Fruit fly (Drosophila melanogaster) whole organism, embryonic: ENCODE results near the gene Syt1.

Source experiments
- Bgb ChIP-seq: fragments of 200-800 bp; sonication (Bioruptor generic); IDR thresholded peaks from 2 replicates; pipeline ENCODE4 v1.3.6; 2022; ENCODE audit warnings: missing biosample characterization, missing genetic modification characterization; ENCODE audit not compliant: partially characterized antibody
- C15 ChIP-seq: fragments of 200-800 bp; sonication (Bioruptor generic); IDR thresholded peaks from 3 replicates; pipeline ENCODE4 v1.3.6; 2022; ENCODE audit warnings: missing biosample characterization, missing genetic modification characterization
- CG10274 ChIP-seq: fragments of 200-800 bp; sonication (Bioruptor generic); optimal IDR thresholded peaks from 3 replicates; lab custom pipeline; 2017; ENCODE audit warnings: missing biosample characterization, mild to moderate bottlenecking, missing genetic modification characterization
- CG10366 ChIP-seq: fragments of 200-800 bp; sonication (Bioruptor generic); IDR thresholded peaks from 2 replicates; pipeline ENCODE4 v1.3.6; 2022; ENCODE audit warnings: missing biosample characterization, missing genetic modification characterization
- CG10431 ChIP-seq: fragments of 200-800 bp; sonication (Bioruptor generic); optimal IDR thresholded peaks from 3 replicates; lab custom pipeline; 2018; ENCODE audit warnings: missing biosample characterization, mild to moderate bottlenecking, missing genetic modification characterization
- CG11085 ChIP-seq: fragments of 200-800 bp; sonication (Bioruptor generic); IDR thresholded peaks from 2 replicates; pipeline ENCODE4 v1.3.6; 2022; ENCODE audit warnings: missing biosample characterization, missing genetic modification characterization
- CG11695 ChIP-seq: fragments of 200-800 bp; sonication (Bioruptor generic); IDR thresholded peaks from 3 replicates; pipeline ENCODE4 v1.3.6; 2022; ENCODE audit warnings: missing biosample characterization, missing genetic modification characterization
- CG13296 ChIP-seq: fragments of 200-800 bp; sonication (Bioruptor generic); optimal IDR thresholded peaks from 3 replicates; lab custom pipeline; 2018; ENCODE audit warnings: missing biosample characterization, mild to moderate bottlenecking, missing genetic modification characterization
- CG13775 ChIP-seq: fragments of 200-800 bp; sonication (Bioruptor generic); optimal IDR thresholded peaks from 3 replicates; lab custom pipeline; 2017; ENCODE audit warnings: missing biosample characterization, mild to moderate bottlenecking, missing genetic modification characterization
- CG15269 ChIP-seq: fragments of 200-800 bp; sonication (Bioruptor generic); optimal IDR thresholded peaks from 2 replicates; lab custom pipeline; 2018; ENCODE audit warnings: missing biosample characterization, mild to moderate bottlenecking, missing genetic modification characterization, moderate library complexity
- CG1602 ChIP-seq: fragments of 200-800 bp; sonication (Bioruptor generic); optimal IDR thresholded peaks from 3 replicates; lab custom pipeline; 2016; ENCODE audit warnings: missing biosample characterization, missing genetic modification characterization
- CG16813 ChIP-seq: fragments of 200-800 bp; sonication (Bioruptor generic); IDR thresholded peaks from 3 replicates; pipeline ENCODE4 v1.3.6; 2022; ENCODE audit warnings: missing biosample characterization, missing genetic modification characterization; ENCODE audit not compliant: partially characterized antibody
- CG32767 ChIP-seq: fragments of 200-800 bp; sonication (Bioruptor generic); IDR thresholded peaks from 2 replicates; pipeline ENCODE4 v1.3.6; 2022; ENCODE audit warnings: missing biosample characterization, missing genetic modification characterization
- CG4404 ChIP-seq: fragments of 200-800 bp; sonication (Bioruptor generic); IDR thresholded peaks from 2 replicates; pipeline ENCODE4 v1.3.6; 2022; ENCODE audit warnings: missing biosample characterization, missing genetic modification characterization
- CG4424 ChIP-seq: fragments of 200-800 bp; sonication (Bioruptor generic); optimal IDR thresholded peaks from 3 replicates; lab custom pipeline; 2016; ENCODE audit warnings: missing biosample characterization, missing genetic modification characterization
- CG7271 ChIP-seq: fragments of 200-800 bp; sonication (Bioruptor generic); optimal IDR thresholded peaks from 2 replicates; lab custom pipeline; 2018; ENCODE audit warnings: missing biosample characterization, mild to moderate bottlenecking, missing genetic modification characterization, moderate library complexity
- CG7357 ChIP-seq: fragments of 200-800 bp; sonication (Bioruptor generic); IDR thresholded peaks from 3 replicates; pipeline ENCODE4 v1.3.6; 2022; ENCODE audit warnings: missing biosample characterization, missing genetic modification characterization
- CG7928 ChIP-seq: fragments of 200-800 bp; sonication (Bioruptor generic); optimal IDR thresholded peaks from 2 replicates; lab custom pipeline; 2017; ENCODE audit warnings: missing biosample characterization, mild to moderate bottlenecking, missing genetic modification characterization
- Chrac-16 ChIP-seq: fragments of 200-800 bp; sonication (Bioruptor generic); optimal IDR thresholded peaks from 3 replicates; lab custom pipeline; 2016; ENCODE audit warnings: missing biosample characterization, missing genetic modification characterization
- D19A ChIP-seq: fragments of 200-800 bp; optimal IDR thresholded peaks from 3 replicates; lab custom pipeline; 2019; ENCODE audit warnings: missing biosample characterization, mild to moderate bottlenecking, missing genetic modification characterization, moderate library complexity
- Dad ChIP-seq: fragments of 200-800 bp; sonication (Bioruptor generic); optimal IDR thresholded peaks from 3 replicates; lab custom pipeline; 2016; ENCODE audit warnings: missing biosample characterization, missing genetic modification characterization
- Dbx ChIP-seq: fragments of 200-800 bp; sonication (Bioruptor generic); IDR thresholded peaks from 3 replicates; pipeline ENCODE4 v1.3.6; 2022; ENCODE audit warnings: missing biosample characterization, missing genetic modification characterization
- Fer1 ChIP-seq: fragments of 200-800 bp; sonication (Bioruptor generic); optimal IDR thresholded peaks from 2 replicates; lab custom pipeline; 2017; ENCODE audit warnings: missing biosample characterization, mild to moderate bottlenecking, missing genetic modification characterization
- HLHmδ ChIP-seq: fragments of 200-800 bp; sonication (Bioruptor generic); optimal IDR thresholded peaks from 2 replicates; lab custom pipeline; 2018; ENCODE audit warnings: missing biosample characterization, mild to moderate bottlenecking, missing genetic modification characterization, moderate library complexity
- HmgZ ChIP-seq: fragments of 200-800 bp; sonication (Bioruptor generic); optimal IDR thresholded peaks from 2 replicates; lab custom pipeline; 2018; ENCODE audit warnings: missing biosample characterization, mild to moderate bottlenecking, missing genetic modification characterization
- Lim3 ChIP-seq: fragments of 200-800 bp; sonication (Bioruptor generic); IDR thresholded peaks from 2 replicates; pipeline ENCODE4 v1.3.6; 2022; ENCODE audit warnings: missing biosample characterization, missing genetic modification characterization
- Meics ChIP-seq: fragments of 200-800 bp; sonication (Bioruptor generic); optimal IDR thresholded peaks from 2 replicates; lab custom pipeline; 2017; ENCODE audit warnings: missing biosample characterization, mild to moderate bottlenecking, missing genetic modification characterization
- Neu2 ChIP-seq: fragments of 200-800 bp; sonication (Bioruptor generic); optimal IDR thresholded peaks from 3 replicates; lab custom pipeline; 2016; ENCODE audit warnings: missing biosample characterization, missing genetic modification characterization, borderline replicate concordance
- NfI ChIP-seq: fragments of 200-800 bp; sonication (Bioruptor generic); optimal IDR thresholded peaks from 3 replicates; lab custom pipeline; 2018; ENCODE audit warnings: missing biosample characterization, mild to moderate bottlenecking, missing genetic modification characterization, moderate library complexity
- Poxn ChIP-seq: fragments of 200-800 bp; sonication (Bioruptor generic); IDR thresholded peaks from 2 replicates; pipeline ENCODE4 v1.3.6; 2022; ENCODE audit warnings: missing biosample characterization, missing genetic modification characterization
- Rfx ChIP-seq: fragments of 200-800 bp; sonication (Bioruptor generic); IDR thresholded peaks from 2 replicates; pipeline ENCODE4 v1.3.6; 2022; ENCODE audit warnings: missing biosample characterization, missing genetic modification characterization
- Usf ChIP-seq: fragments of 200-800 bp; sonication (Bioruptor generic); optimal IDR thresholded peaks from 2 replicates; lab custom pipeline; 2017; ENCODE audit warnings: missing genotype, missing biosample characterization, missing genetic modification characterization
- ab ChIP-seq: fragments of 200-800 bp; sonication (Bioruptor generic); optimal IDR thresholded peaks from 2 replicates; lab custom pipeline; 2016; ENCODE audit warnings: missing biosample characterization, missing genetic modification characterization
- abd-A ChIP-seq: fragments of 200-800 bp; sonication (Bioruptor generic); optimal IDR thresholded peaks from 3 replicates; lab custom pipeline; 2019; ENCODE audit warnings: missing biosample characterization, mild to moderate bottlenecking, missing genetic modification characterization, moderate library complexity
- dmrt99B ChIP-seq: fragments of 200-800 bp; sonication (Bioruptor generic); optimal IDR thresholded peaks from 2 replicates; lab custom pipeline; 2018; ENCODE audit warnings: missing biosample characterization, mild to moderate bottlenecking, missing genetic modification characterization, moderate library complexity
- en ChIP-seq: fragments of 200-800 bp; sonication (Bioruptor generic); optimal IDR thresholded peaks from 2 replicates; lab custom pipeline; 2016; ENCODE audit warnings: missing biosample characterization, missing genetic modification characterization
- gfzf ChIP-seq: fragments of 200-800 bp; sonication (Bioruptor generic); optimal IDR thresholded peaks from 2 replicates; lab custom pipeline; 2016; ENCODE audit warnings: missing biosample characterization, mild to moderate bottlenecking, missing genetic modification characterization, moderate library complexity
- grn ChIP-seq: fragments of 200-800 bp; sonication (Bioruptor generic); optimal IDR thresholded peaks from 3 replicates; lab custom pipeline; 2017; ENCODE audit warnings: missing biosample characterization, missing genetic modification characterization
- gt ChIP-seq: fragments of 200-800 bp; sonication (Bioruptor generic); IDR thresholded peaks from 2 replicates; pipeline ENCODE4 v1.3.6; 2022; ENCODE audit warnings: missing biosample characterization, missing genetic modification characterization
- lola ChIP-seq, 3 experiments: fragments of >200 bp in 2 of 3; fragments of 200-800 bp in 1 of 3; sonication (Bioruptor generic) in 1 of 3; optimal IDR thresholded peaks; 2 replicates each; lab custom pipeline; 2017 to 2019; ENCODE audit warnings: missing biosample characterization in 3 of 3, missing genetic modification characterization in 3 of 3, mild to moderate bottlenecking in 1 of 3, moderate library complexity in 1 of 3
- otp ChIP-seq: fragments of 200-800 bp; sonication (Bioruptor generic); IDR thresholded peaks from 3 replicates; pipeline ENCODE4, ENCODE4 v1.3.6; 2022; ENCODE audit warnings: missing biosample characterization, missing genetic modification characterization
- pb ChIP-seq: fragments of 200-800 bp; sonication (Bioruptor generic); optimal IDR thresholded peaks from 3 replicates; lab custom pipeline; 2016; ENCODE audit warnings: missing biosample characterization, missing genetic modification characterization
- pum ChIP-seq: fragments of 200-800 bp; sonication (Bioruptor generic); optimal IDR thresholded peaks from 2 replicates; lab custom pipeline; 2016; ENCODE audit warnings: missing biosample characterization, missing genetic modification characterization
- schlank ChIP-seq: fragments of 200-800 bp; sonication (Bioruptor generic); optimal IDR thresholded peaks from 2 replicates; lab custom pipeline; 2018; ENCODE audit warnings: missing biosample characterization, mild to moderate bottlenecking, missing genetic modification characterization
- sens-2 ChIP-seq: fragments of 200-800 bp; sonication (Bioruptor generic); IDR thresholded peaks from 2 replicates; pipeline ENCODE4 v1.3.6; 2022; ENCODE audit warnings: missing biosample characterization, missing genetic modification characterization
- shn ChIP-seq: fragments of 200-800 bp; sonication (Bioruptor generic); optimal IDR thresholded peaks from 3 replicates; lab custom pipeline; 2016; ENCODE audit warnings: missing biosample characterization, missing genetic modification characterization
- sqz ChIP-seq: fragments of 200-800 bp; sonication (Bioruptor generic); optimal IDR thresholded peaks from 3 replicates; lab custom pipeline; 2018; ENCODE audit warnings: missing biosample characterization, mild to moderate bottlenecking, missing genetic modification characterization
- tna ChIP-seq: fragments of 200-800 bp; sonication (Bioruptor generic); IDR thresholded peaks from 2 replicates; pipeline ENCODE4 v1.3.6; 2022; ENCODE audit warnings: missing biosample characterization, missing genetic modification characterization; ENCODE audit not compliant: partially characterized antibody
- zfh1 ChIP-seq: fragments of 200-800 bp; sonication (Bioruptor generic); IDR thresholded peaks from 3 replicates; pipeline ENCODE4 v1.3.6; 2022; ENCODE audit warnings: missing biosample characterization, missing genetic modification characterization

The Syt1 gene

DNA sequence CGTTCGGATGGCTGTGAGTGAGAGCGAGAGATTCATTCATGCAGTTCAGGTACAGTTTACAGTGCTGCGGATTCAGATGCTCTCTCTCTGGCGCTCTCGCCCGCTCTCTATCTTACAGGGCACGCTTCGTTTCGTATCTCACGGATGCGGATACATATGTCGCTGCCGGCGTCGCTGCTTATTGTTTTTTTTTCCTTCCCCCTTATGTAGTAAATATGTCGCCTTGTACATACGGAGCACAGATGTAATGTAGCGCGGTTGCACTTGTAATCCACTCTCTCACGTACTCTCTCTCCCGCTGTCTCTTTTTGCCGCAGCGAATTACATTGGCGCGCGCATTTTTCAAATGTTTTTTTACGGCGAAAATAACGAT is 44.5 kb downstream of the Syt1 start (continued):
- TF ChIP-seq C15 (GFP tag; lab: Robert Waterston, UW) (no peak), CG1602 (no peak), CG11085 (GFP tag; lab: Robert Waterston, UW) (no peak), CG13296 (GFP tag; lab: Kevin White, UChicago) (no peak), tna (GFP tag; lab: Robert Waterston, UW) (no peak), CG4424 (GFP tag; lab: Kevin White, UChicago) (no peak), Bgb (GFP tag; lab: Robert Waterston, UW) (no peak), D19A (tag; lab: Kevin White, UChicago) (no peak), Usf (GFP tag; lab: Kevin White, UChicago) (no peak), Fer1 (GFP tag; lab: Kevin White, UChicago) (peak; percentile 13), zfh1 (GFP tag; lab: Robert Waterston, UW) (no peak), otp (GFP tag; lab: Robert Waterston, UW) (no peak), CG7928 (GFP tag; lab: Kevin White, UChicago) (no peak), dmrt99B (tag; lab: Kevin White, UChicago) (no peak), gfzf (GFP tag; lab: Kevin White, UChicago) (no peak), en (GFP tag; lab: Kevin White, UChicago) (no peak), Chrac-16 (GFP tag; lab: Kevin White, UChicago) (no peak), gt (GFP tag; lab: Robert Waterston, UW) (no peak), HLHmδ (GFP tag; lab: Kevin White, UChicago) (peak; percentile 48), Rfx (GFP tag; lab: Robert Waterston, UW) (no peak), sens-2 (no peak)

- TF ChIP-seq Neu2 (GFP tag; lab: Kevin White, UChicago): peak; percentile 29
- peak; percentile 85 for TF ChIP-seq NfI
- TF ChIP-seq pb (GFP tag; lab: Kevin White, UChicago): peak; percentile 70
- peak; percentile 57 for TF ChIP-seq CG10274 (GFP tag; lab: Kevin White, UChicago)
- TF ChIP-seq Usf (GFP tag; lab: Kevin White, UChicago): peak; percentile 49
- TF ChIP-seq CG32767 (GFP tag; lab: Robert Waterston, UW): no peak
- TF ChIP-seq Lim3: no peak
- TF ChIP-seq lola (GFP tag; optimal IDR thresholded peaks at IDR 0.05; lab: Kevin White, UChicago): peak in 1 of 3 experiments; percentile 77
- TF ChIP-seq CG7357 (GFP tag; lab: Robert Waterston, UW): peak; percentile 34; the same call in 1 of the 3 replicates
- peak; percentile 80 for TF ChIP-seq CG15269 (tag; lab: Kevin White, UChicago)
- peak; percentile 89 for TF ChIP-seq CG10431 (GFP tag; lab: Kevin White, UChicago)
- TF ChIP-seq Poxn (GFP tag; lab: Robert Waterston, UW): no peak
- peak; percentile 28 for TF ChIP-seq CG7271
- TF ChIP-seq sqz: peak; percentile 91
- TF ChIP-seq CG10366 (GFP tag; lab: Robert Waterston, UW): no peak
- TF ChIP-seq grn (GFP tag; lab: Kevin White, UChicago): peak; percentile 50
- TF ChIP-seq pum (GFP tag; lab: Kevin White, UChicago): peak; percentile 61
- TF ChIP-seq Dad: peak; percentile 73
- TF ChIP-seq CG13775 (GFP tag; lab: Kevin White, UChicago): peak; percentile 77
- TF ChIP-seq Meics (GFP tag; lab: Kevin White, UChicago): peak; percentile 91
- TF ChIP-seq CG16813: no peak
- peak; percentile 69 for TF ChIP-seq HmgZ (tag; lab: Kevin White, UChicago)
- TF ChIP-seq CG4404 (GFP tag; lab: Robert Waterston, UW): no peak
- peak; percentile 82 for TF ChIP-seq abd-A (tag; lab: Kevin White, UChicago)
- TF ChIP-seq Dbx (GFP tag; lab: Robert Waterston, UW): no peak
- peak; percentile 71 for TF ChIP-seq schlank (tag; lab: Kevin White, UChicago)
- no peak for TF ChIP-seq CG11695
- TF ChIP-seq ab (GFP tag; lab: Kevin White, UChicago): no peak
- peak; percentile 72 for TF ChIP-seq shn (GFP tag; lab: Kevin White, UChicago)
Measured at dm6 chr2L:2754437-2755322, 45.1 kb downstream of the Syt1 start.
